Fruit fly (Drosophila melanogaster): ENCODE measurements around the gene Mcm6.
A peak's percentile ranks its signal among the peaks of the same experiment; 100 is the strongest.

Gene Mcm6

dm6 chrX:6638123-6638522, 36.1 kb upstream of the Mcm6 start (continued):
- TF ChIP-seq ftz-f1 (GFP tag; optimal IDR thresholded peaks at IDR 0.05) (no peak), MESR4 (GFP tag; optimal IDR thresholded peaks at IDR 0.05) (no peak), Hr51 (GFP tag; optimal IDR thresholded peaks at IDR 0.05) (peak in 1 of 2 experiments; percentile 9), bsh (GFP tag; optimal IDR thresholded peaks at IDR 0.05) (no peak), CG32767 (GFP tag; IDR thresholded peaks at IDR 0.05) (no peak), Kr (GFP tag; optimal IDR thresholded peaks at IDR 0.05) (no peak), CG12391 (tag; optimal IDR thresholded peaks at IDR 0.05) (no peak), cato (GFP tag; optimal IDR thresholded peaks at IDR 0.05; ENCODE audit: borderline replicate concordance) (no peak), Stat92E (GFP tag; optimal IDR thresholded peaks at IDR 0.05) (no peak), nau (GFP tag; optimal IDR thresholded peaks at IDR 0.05) (peak; percentile 42), ttk (GFP tag; IDR thresholded peaks at IDR 0.05) (no peak), hth (optimal IDR thresholded peaks at IDR 0.05) (no peak), CG8388 (GFP tag; optimal IDR thresholded peaks at IDR 0.05) (no peak), CG31365 (tag; optimal IDR thresholded peaks at IDR 0.05) (no peak), Hmx (GFP tag; optimal IDR thresholded peaks at IDR 0.05) (no peak), CG3847 (GFP tag; IDR thresholded peaks at IDR 0.05) (no peak), ara (GFP tag; IDR thresholded peaks at IDR 0.05) (no peak), CG17359 (tag; optimal IDR thresholded peaks at IDR 0.05) (peak; percentile 47), nom (GFP tag; optimal IDR thresholded peaks at IDR 0.05) (no peak), Hr39 (optimal IDR thresholded peaks at IDR 0.05) (no peak), CG18619 (GFP tag; optimal IDR thresholded peaks at IDR 0.05) (no peak), dan (GFP tag; IDR thresholded peaks at IDR 0.05) (no peak), cwo (GFP tag; optimal IDR thresholded peaks at IDR 0.05) (peak; percentile 14), odd (GFP tag; optimal IDR thresholded peaks at IDR 0.05) (peak; percentile 46), cad (GFP tag; optimal IDR thresholded peaks at IDR 0.05) (no peak), Dad (GFP tag; optimal IDR thresholded peaks at IDR 0.05) (no peak), CG2678 (tag; optimal IDR thresholded peaks at IDR 0.05) (peak; percentile 56), HmgZ (tag; optimal IDR thresholded peaks at IDR 0.05) (no peak), Sry-β (GFP tag; optimal IDR thresholded peaks at IDR 0.05) (no peak), D (optimal IDR thresholded peaks at IDR 0.05) (no peak), D (GFP tag; optimal IDR thresholded peaks at IDR 0.05) (no peak), CG11247 (GFP tag; IDR thresholded peaks at IDR 0.05) (no peak), Sox100B (GFP tag; optimal IDR thresholded peaks at IDR 0.05) (peak; percentile 39), CG4820 (GFP tag; optimal IDR thresholded peaks at IDR 0.05) (no peak), CG14014 (GFP tag; IDR thresholded peaks at IDR 0.05) (peak; percentile 13; the same call in 1 of the 2 replicates), Dp (GFP tag; optimal IDR thresholded peaks at IDR 0.05) (no peak), dmrt99B (tag; optimal IDR thresholded peaks at IDR 0.05) (peak; percentile 38), ap (GFP tag; IDR thresholded peaks at IDR 0.05) (no peak), CG10462 (GFP tag; optimal IDR thresholded peaks at IDR 0.05) (no peak), lov (optimal IDR thresholded peaks at IDR 0.05) (no peak), lov (GFP tag; IDR thresholded peaks at IDR 0.05) (no peak), Myb (GFP tag; optimal IDR thresholded peaks at IDR 0.05) (no peak), ato (GFP tag; IDR thresholded peaks at IDR 0.05; ENCODE audit: partially characterized antibody) (no peak), gem (tag; optimal IDR thresholded peaks at IDR 0.05) (peak; percentile 12), CTCF (GFP tag; optimal IDR thresholded peaks at IDR 0.05) (no peak), wor (GFP tag; IDR thresholded peaks at IDR 0.05) (no peak), Pdp1 (GFP tag; optimal IDR thresholded peaks at IDR 0.05) (no peak), Bteb2 (GFP tag; optimal IDR thresholded peaks at IDR 0.05) (no peak), dysf (GFP tag; IDR thresholded peaks at IDR 0.05) (peak; percentile 48; the same call in 1 of the 3 replicates), chm (GFP tag; IDR thresholded peaks at IDR 0.05) (peak; percentile 16; the same call in 1 of the 2 replicates), CG2120 (GFP tag; optimal IDR thresholded peaks at IDR 0.05) (no peak), yki (optimal IDR thresholded peaks at IDR 0.05) (no peak), crp (GFP tag; optimal IDR thresholded peaks at IDR 0.05) (no peak)
